Fruit fly (Drosophila melanogaster) whole organism, embryonic: ENCODE results near the gene serp.

Source experiments
- Abd-B ChIP-seq: fragments of 200-800 bp; sonication (Bioruptor generic); optimal IDR thresholded peaks from 2 replicates; lab custom pipeline; 2018; ENCODE audit warnings: missing biosample characterization, mild to moderate bottlenecking, missing genetic modification characterization, moderate library complexity
- CG10431 ChIP-seq: fragments of 200-800 bp; sonication (Bioruptor generic); optimal IDR thresholded peaks from 3 replicates; lab custom pipeline; 2018; ENCODE audit warnings: missing biosample characterization, mild to moderate bottlenecking, missing genetic modification characterization
- CG10543 ChIP-seq: fragments of 200-800 bp; sonication (Bioruptor generic); optimal IDR thresholded peaks from 3 replicates; lab custom pipeline; 2017; ENCODE audit warnings: missing biosample characterization, mild to moderate bottlenecking, missing genetic modification characterization, moderate library complexity
- CG11504 ChIP-seq: fragments of 200-800 bp; sonication (Bioruptor generic); optimal IDR thresholded peaks from 3 replicates; lab custom pipeline; 2019; ENCODE audit warnings: missing biosample characterization, mild to moderate bottlenecking, missing genetic modification characterization, moderate library complexity
- CG11696 ChIP-seq: fragments of 200-800 bp; sonication (Bioruptor generic); IDR thresholded peaks from 2 replicates; pipeline ENCODE4 v1.3.6; 2022; ENCODE audit warnings: missing biosample characterization, missing genetic modification characterization
- CG12155 ChIP-seq: fragments of 200-800 bp; sonication (Bioruptor generic); optimal IDR thresholded peaks from 3 replicates; lab custom pipeline; 2016; ENCODE audit warnings: missing biosample characterization, missing genetic modification characterization
- CG12659 ChIP-seq: fragments of 200-800 bp; sonication (Bioruptor generic); optimal IDR thresholded peaks from 3 replicates; lab custom pipeline; 2017; ENCODE audit warnings: mild to moderate bottlenecking, missing biosample characterization, missing genetic modification reagents, missing genetic modification characterization
- CG14050 ChIP-seq: fragments of 200-800 bp; sonication (Bioruptor generic); IDR thresholded peaks from 3 replicates; pipeline ENCODE4 v1.3.6; 2022; ENCODE audit warnings: missing biosample characterization, missing genetic modification characterization
- CG14667 ChIP-seq: fragments of 200-800 bp; sonication (Bioruptor generic); IDR thresholded peaks from 2 replicates; pipeline ENCODE4 v1.3.6; 2022; ENCODE audit warnings: missing biosample characterization, missing genetic modification characterization
- CG15269 ChIP-seq: fragments of 200-800 bp; sonication (Bioruptor generic); optimal IDR thresholded peaks from 2 replicates; lab custom pipeline; 2018; ENCODE audit warnings: missing biosample characterization, mild to moderate bottlenecking, missing genetic modification characterization, moderate library complexity
- CG15479 ChIP-seq: fragments of 200-800 bp; sonication (Bioruptor generic); optimal IDR thresholded peaks from 3 replicates; lab custom pipeline; 2019; ENCODE audit warnings: missing biosample characterization, mild to moderate bottlenecking, missing genetic modification characterization, moderate library complexity
- CG17385 ChIP-seq: fragments of 200-800 bp; sonication (Bioruptor generic); optimal IDR thresholded peaks from 3 replicates; lab custom pipeline; 2018; ENCODE audit warnings: missing biosample characterization, mild to moderate bottlenecking, missing genetic modification characterization
- CG17612 ChIP-seq: fragments of 200-800 bp; sonication (Bioruptor generic); IDR thresholded peaks from 2 replicates; pipeline ENCODE4 v1.3.6; 2022; ENCODE audit warnings: missing biosample characterization, missing genetic modification characterization
- CG17912 ChIP-seq: fragments of 200-800 bp; sonication (Bioruptor generic); optimal IDR thresholded peaks from 2 replicates; lab custom pipeline; 2018; ENCODE audit warnings: missing biosample characterization, mild to moderate bottlenecking, missing genetic modification characterization
- CG2116 ChIP-seq: fragments of 200-800 bp; sonication (Bioruptor generic); optimal IDR thresholded peaks from 3 replicates; lab custom pipeline; 2018; ENCODE audit warnings: missing biosample characterization, mild to moderate bottlenecking, missing genetic modification characterization
- CG2120 ChIP-seq: fragments of 200-800 bp; sonication (Bioruptor generic); optimal IDR thresholded peaks from 3 replicates; lab custom pipeline; 2016; ENCODE audit warnings: missing biosample characterization, missing genetic modification characterization
- CG30403 ChIP-seq: fragments of 200-800 bp; sonication (Bioruptor generic); optimal IDR thresholded peaks from 3 replicates; lab custom pipeline; 2016; ENCODE audit warnings: missing biosample characterization, missing genetic modification characterization
- CG3163 ChIP-seq: fragments of 200-800 bp; sonication (Bioruptor generic); optimal IDR thresholded peaks from 3 replicates; lab custom pipeline; 2016; ENCODE audit warnings: missing biosample characterization, missing genetic modification characterization
- CG33213 ChIP-seq: fragments of 200-800 bp; sonication (Bioruptor generic); optimal IDR thresholded peaks from 3 replicates; lab custom pipeline; 2016; ENCODE audit warnings: missing biosample characterization, missing genetic modification characterization
- CG4707 ChIP-seq: fragments of 200-800 bp; sonication (Bioruptor generic); optimal IDR thresholded peaks from 2 replicates; lab custom pipeline; 2018; ENCODE audit warnings: missing biosample characterization, mild to moderate bottlenecking, missing genetic modification characterization, moderate library complexity
- CG5245 ChIP-seq: fragments of 200-800 bp; sonication (Bioruptor generic); optimal IDR thresholded peaks from 3 replicates; lab custom pipeline; 2016; ENCODE audit warnings: missing biosample characterization, missing genetic modification characterization
- CG7556 ChIP-seq: fragments of 200-800 bp; sonication (Bioruptor generic); optimal IDR thresholded peaks from 2 replicates; lab custom pipeline; 2017; ENCODE audit warnings: missing biosample characterization, mild to moderate bottlenecking, missing genetic modification characterization
- CG8281 ChIP-seq: fragments of 200-800 bp; sonication (Bioruptor generic); optimal IDR thresholded peaks from 2 replicates; lab custom pipeline; 2018; ENCODE audit warnings: missing biosample characterization, mild to moderate bottlenecking, missing genetic modification characterization, moderate library complexity
- CG8359 ChIP-seq: fragments of 200-800 bp; sonication (Bioruptor generic); optimal IDR thresholded peaks from 2 replicates; lab custom pipeline; 2017; ENCODE audit warnings: missing biosample characterization, mild to moderate bottlenecking, missing genetic modification characterization, borderline replicate concordance
- CHES-1-like ChIP-seq: fragments of 200-800 bp; sonication (Bioruptor generic); optimal IDR thresholded peaks from 2 replicates; lab custom pipeline; 2016; ENCODE audit warnings: missing biosample characterization, missing genetic modification characterization
- Chrac-16 ChIP-seq: fragments of 200-800 bp; sonication (Bioruptor generic); optimal IDR thresholded peaks from 3 replicates; lab custom pipeline; 2016; ENCODE audit warnings: missing biosample characterization, missing genetic modification characterization
- Dfd ChIP-seq, 2 experiments: fragments of >200 bp; optimal IDR thresholded peaks; 2 replicates each; lab custom pipeline; 2017; ENCODE audit warnings: missing biosample characterization in 2 of 2, missing genetic modification characterization in 2 of 2
- HHEX ChIP-seq: fragments of 200-800 bp; sonication (Bioruptor generic); optimal IDR thresholded peaks from 3 replicates; lab custom pipeline; 2017; ENCODE audit warnings: missing biosample characterization, mild to moderate bottlenecking, missing genetic modification characterization, missing genetic modification reagents
- Lim3 ChIP-seq: fragments of 200-800 bp; sonication (Bioruptor generic); IDR thresholded peaks from 2 replicates; pipeline ENCODE4 v1.3.6; 2022; ENCODE audit warnings: missing biosample characterization, missing genetic modification characterization
- Meics ChIP-seq: fragments of 200-800 bp; sonication (Bioruptor generic); optimal IDR thresholded peaks from 2 replicates; lab custom pipeline; 2017; ENCODE audit warnings: missing biosample characterization, mild to moderate bottlenecking, missing genetic modification characterization
- NK7.1 ChIP-seq: fragments of 200-800 bp; sonication (Bioruptor generic); optimal IDR thresholded peaks from 3 replicates; lab custom pipeline; 2016; ENCODE audit warnings: missing biosample characterization, missing genetic modification characterization
- Poxn ChIP-seq: fragments of 200-800 bp; sonication (Bioruptor generic); IDR thresholded peaks from 2 replicates; pipeline ENCODE4 v1.3.6; 2022; ENCODE audit warnings: missing biosample characterization, missing genetic modification characterization
- Spps ChIP-seq: fragments of 200-800 bp; sonication (Bioruptor generic); optimal IDR thresholded peaks from 2 replicates; lab custom pipeline; 2018; ENCODE audit warnings: missing biosample characterization, mild to moderate bottlenecking, missing genetic modification characterization
- Sry-δ ChIP-seq: fragments of 200-800 bp; sonication (Bioruptor generic); optimal IDR thresholded peaks from 2 replicates; lab custom pipeline; 2016; ENCODE audit warnings: missing biosample characterization, missing genetic modification characterization
- Ssrp ChIP-seq: fragments of 200-800 bp; sonication (Bioruptor generic); optimal IDR thresholded peaks from 2 replicates; lab custom pipeline; 2018; ENCODE audit warnings: missing biosample characterization, mild to moderate bottlenecking, missing genetic modification characterization, moderate library complexity
- Xbp1 ChIP-seq: fragments of 200-800 bp; sonication (Bioruptor generic); optimal IDR thresholded peaks from 3 replicates; lab custom pipeline; 2016; ENCODE audit warnings: missing biosample characterization, mild to moderate bottlenecking, missing genetic modification characterization
- Xrp1 ChIP-seq: fragments of 200-800 bp; sonication (Bioruptor generic); IDR thresholded peaks from 2 replicates; pipeline ENCODE4 v1.3.6; 2022; ENCODE audit warnings: missing biosample characterization, missing genetic modification characterization
- ac ChIP-seq: fragments of 200-800 bp; sonication (Bioruptor generic); optimal IDR thresholded peaks from 3 replicates; lab custom pipeline; 2017; ENCODE audit warnings: missing biosample characterization, mild to moderate bottlenecking, missing genetic modification characterization
- ara ChIP-seq: fragments of 200-800 bp; sonication (Bioruptor generic); IDR thresholded peaks from 2 replicates; pipeline ENCODE4 v1.3.6; 2022; ENCODE audit warnings: missing biosample characterization, missing genetic modification characterization
- ase ChIP-seq: fragments of 200-800 bp; sonication (Bioruptor generic); IDR thresholded peaks from 3 replicates; pipeline ENCODE4 v1.3.6; 2022; ENCODE audit warnings: missing biosample characterization, missing genetic modification characterization
- chif ChIP-seq, 2 experiments: fragments of 200-800 bp; sonication (Bioruptor generic); optimal IDR thresholded peaks; 3 replicates each; lab custom pipeline; 2016; ENCODE audit warnings: missing biosample characterization in 2 of 2, missing genetic modification characterization in 2 of 2
- crc ChIP-seq: fragments of 200-800 bp; sonication (Bioruptor generic); optimal IDR thresholded peaks from 2 replicates; lab custom pipeline; 2016; ENCODE audit warnings: missing biosample characterization, missing genetic modification characterization
- croc ChIP-seq: fragments of 200-800 bp; sonication (Bioruptor generic); conservative IDR thresholded peaks from 3 replicates; pipeline ENCODE4 v1.3.6; 2022; ENCODE audit warnings: missing biosample characterization, missing genetic modification characterization
- dan ChIP-seq: fragments of 200-800 bp; sonication (Bioruptor generic); IDR thresholded peaks from 2 replicates; pipeline ENCODE4 v1.3.6; 2022; ENCODE audit warnings: missing biosample characterization, missing genetic modification characterization
- disco-r ChIP-seq: fragments of 200-800 bp; sonication (Bioruptor generic); optimal IDR thresholded peaks from 2 replicates; lab custom pipeline; 2016; ENCODE audit warnings: missing biosample characterization, missing genetic modification characterization
- ewg ChIP-seq: fragments of 200-800 bp; sonication (Bioruptor generic); optimal IDR thresholded peaks from 3 replicates; lab custom pipeline; 2017; ENCODE audit warnings: mild to moderate bottlenecking, missing biosample characterization, missing genetic modification reagents, missing genetic modification characterization
- ken ChIP-seq: fragments of 200-800 bp; sonication (Bioruptor generic); IDR thresholded peaks from 3 replicates; pipeline ENCODE4 v1.3.6; 2022; ENCODE audit warnings: missing biosample characterization, missing genetic modification characterization
- maf-S ChIP-seq: fragments of 200-800 bp; sonication (Bioruptor generic); optimal IDR thresholded peaks from 2 replicates; lab custom pipeline; 2016; ENCODE audit warnings: missing biosample characterization, missing genetic modification characterization
- pfk ChIP-seq: fragments of 200-800 bp; sonication (Bioruptor generic); optimal IDR thresholded peaks from 2 replicates; lab custom pipeline; 2018; ENCODE audit warnings: missing biosample characterization, mild to moderate bottlenecking, missing genetic modification characterization, moderate library complexity
- schlank ChIP-seq: fragments of 200-800 bp; sonication (Bioruptor generic); optimal IDR thresholded peaks from 2 replicates; lab custom pipeline; 2018; ENCODE audit warnings: missing biosample characterization, mild to moderate bottlenecking, missing genetic modification characterization
- stc ChIP-seq: fragments of 200-800 bp; sonication (Bioruptor generic); IDR thresholded peaks from 2 replicates; pipeline ENCODE4 v1.3.6; 2022; ENCODE audit warnings: missing biosample characterization, missing genetic modification characterization
- vvl ChIP-seq: fragments of 200-800 bp; sonication (Bioruptor generic); IDR thresholded peaks from 2 replicates; pipeline ENCODE4 v1.3.6; 2022; ENCODE audit warnings: missing biosample characterization, missing genetic modification characterization

Gene serp

dm6 chr3L:19699651-19700050 is 8.2 kb downstream of the serp start (continued):
- TF ChIP-seq Lim3 (GFP tag; lab: Robert Waterston, UW) (no peak), Ssrp (tag; lab: Kevin White, UChicago) (no peak), ac (GFP tag; lab: Kevin White, UChicago) (no peak), CG11696 (GFP tag; lab: Robert Waterston, UW) (no peak), CG17612 (GFP tag; lab: Robert Waterston, UW) (no peak), ken (GFP tag; lab: Robert Waterston, UW) (0 out of 3 replicates have a peak, but pooled peaks have one; percentile 29), CG17385 (GFP tag; lab: Kevin White, UChicago) (no peak), CG10543 (no peak), CG10431 (GFP tag; lab: Kevin White, UChicago) (no peak), Spps (tag; lab: Kevin White, UChicago) (no peak), ewg (no peak), HHEX (GFP tag; lab: Kevin White, UChicago) (no peak), stc (GFP tag; lab: Robert Waterston, UW) (no peak), CG30403 (GFP tag; lab: Kevin White, UChicago) (peak; percentile 10), disco-r (GFP tag; lab: Kevin White, UChicago) (no peak), CG8281 (tag; lab: Kevin White, UChicago) (no peak), crc (GFP tag; lab: Kevin White, UChicago) (no peak), CHES-1-like (GFP tag; lab: Kevin White, UChicago) (no peak), vvl (peak; percentile 27; the same call in 1 of the 2 replicates), CG12155 (GFP tag; lab: Kevin White, UChicago) (no peak), schlank (tag; lab: Kevin White, UChicago) (no peak), CG15479 (GFP tag; lab: Kevin White, UChicago) (no peak), CG14667 (GFP tag; lab: Robert Waterston, UW) (no peak), CG12659 (GFP tag; lab: Kevin White, UChicago) (no peak), CG2116 (GFP tag; lab: Kevin White, UChicago) (no peak), CG8359 (no peak), ase (GFP tag; lab: Robert Waterston, UW) (0 out of 3 replicates have a peak, but pooled peaks have one; percentile 20), Xrp1 (GFP tag; lab: Robert Waterston, UW) (no peak), Meics (GFP tag; lab: Kevin White, UChicago) (no peak), CG4707 (GFP tag; lab: Kevin White, UChicago) (no peak), ara (no peak), CG2120 (GFP tag; lab: Kevin White, UChicago) (peak; percentile 20), maf-S (GFP tag; lab: Kevin White, UChicago) (no peak), Abd-B (GFP tag; lab: Kevin White, UChicago) (no peak), Dfd (GFP tag; optimal IDR thresholded peaks at IDR 0.05; lab: Kevin White, UChicago) (no peak), Xbp1 (peak; percentile 11), CG11504 (peak; percentile 29), chif (GFP tag; optimal IDR thresholded peaks at IDR 0.05; lab: Kevin White, UChicago) (no peak), CG17912 (GFP tag; lab: Kevin White, UChicago) (no peak), CG5245 (GFP tag; lab: Kevin White, UChicago) (no peak), Chrac-16 (GFP tag; lab: Kevin White, UChicago) (no peak), CG3163 (GFP tag; lab: Kevin White, UChicago) (no peak), pfk (no peak), dan (GFP tag; lab: Robert Waterston, UW) (no peak), CG14050 (GFP tag; lab: Robert Waterston, UW) (0 out of 3 replicates have a peak, but pooled peaks have one; percentile 10), CG33213 (GFP tag; lab: Kevin White, UChicago) (no peak), Sry-δ (GFP tag; lab: Kevin White, UChicago) (no peak), CG7556 (GFP tag; lab: Kevin White, UChicago) (no peak), Poxn (no peak), NK7.1 (GFP tag; lab: Kevin White, UChicago) (no peak), CG15269 (peak; percentile 14), croc (no peak)
